Worm (Caenorhabditis elegans) whole organism, L1 larva: ENCODE results near the gene D1044.7.

Experiments
- F16B12.6 ChIP-seq: fragments of 150-350 bp; optimal IDR thresholded peaks from 2 replicates; lab custom pipeline; 2014; ENCODE audit warnings: missing biosample characterization, missing genetic modification characterization
- Y116A8C.19 ChIP-seq: sonication (generic microtip); optimal IDR thresholded peaks from 2 replicates; lab custom pipeline; 2016; ENCODE audit warnings: missing compliant biosample characterization, missing genetic modification characterization, borderline replicate concordance
- aha-1 ChIP-seq: fragments of 150-350 bp; optimal IDR thresholded peaks from 2 replicates; lab custom pipeline; 2014; ENCODE audit warnings: missing biosample characterization, missing genetic modification characterization
- alr-1 ChIP-seq: fragments of 200-800 bp; sonication (Bioruptor generic); optimal IDR thresholded peaks from 2 replicates; lab custom pipeline; 2018; ENCODE audit warnings: borderline replicate concordance, mild to moderate bottlenecking, missing genetic modification characterization, missing compliant biosample characterization
- ama-1 ChIP-seq: fragments of 150-350 bp; optimal IDR thresholded peaks from 2 replicates; lab custom pipeline; 2014
- ceh-8 ChIP-seq: fragments of 200-800 bp; sonication (Bioruptor generic); optimal IDR thresholded peaks from 2 replicates; lab custom pipeline; 2018; ENCODE audit warnings: mild to moderate bottlenecking, missing genetic modification characterization, moderate library complexity, missing compliant biosample characterization
- dsc-1 ChIP-seq: sonication (generic microtip); optimal IDR thresholded peaks from 2 replicates; lab custom pipeline; 2016; ENCODE audit warnings: mild to moderate bottlenecking, missing genetic modification characterization, missing compliant biosample characterization
- efl-1 ChIP-seq, 4 experiments: fragments of 150-350 bp; optimal IDR thresholded peaks in 3 of 4; peaks in 1 of 4; 1 replicate in 1 of 4; 2 replicates in 3 of 4; lab custom pipeline; 2014; ENCODE audit warnings: missing biosample characterization in 2 of 4, missing genetic modification characterization in 2 of 4, missing genetic modification reagents in 2 of 4
- efl-3 ChIP-seq: fragments of 200-800 bp; sonication (Bioruptor generic); optimal IDR thresholded peaks from 2 replicates; lab custom pipeline; 2018; ENCODE audit warnings: mild to moderate bottlenecking, missing genetic modification characterization, missing compliant biosample characterization
- egl-13 ChIP-seq: sonication (generic microtip); optimal IDR thresholded peaks from 2 replicates; lab custom pipeline; 2016; ENCODE audit warnings: missing genotype, missing genetic modification reagents, missing genetic modification characterization, missing compliant biosample characterization
- egl-27 ChIP-seq, 2 experiments: fragments of 150-350 bp in 1 of 2; sonication (generic microtip); optimal IDR thresholded peaks; 3 replicates each; lab custom pipeline; 2017 to 2018; ENCODE audit warnings: missing biosample characterization in 2 of 2, missing genetic modification characterization in 2 of 2, missing genetic modification reagents in 2 of 2
- elt-2 ChIP-seq: sonication (generic microtip); optimal IDR thresholded peaks from 2 replicates; lab custom pipeline; 2016; ENCODE audit warnings: missing genetic modification characterization, mild to moderate bottlenecking, inconsistent platforms, missing compliant biosample characterization, missing genetic modification reagents
- fkh-8 ChIP-seq: sonication (generic microtip); optimal IDR thresholded peaks from 2 replicates; lab custom pipeline; 2016; ENCODE audit warnings: mild to moderate bottlenecking, missing genetic modification characterization, missing compliant biosample characterization
- grh-1 ChIP-seq: fragments of 200-800 bp; sonication (Bioruptor generic); IDR thresholded peaks from 2 replicates; pipeline ENCODE4 v1.3.6; 2022; ENCODE audit warnings: missing genetic modification reagents, missing genetic modification characterization, missing compliant biosample characterization
- hpl-2 ChIP-seq: fragments of 150-350 bp; optimal IDR thresholded peaks from 2 replicates; lab custom pipeline; 2014; ENCODE audit warnings: missing biosample characterization, missing genetic modification reagents, missing genetic modification characterization
- irx-1 ChIP-seq: sonication (generic microtip); optimal IDR thresholded peaks from 2 replicates; lab custom pipeline; 2016; ENCODE audit warnings: missing genetic modification characterization, missing compliant biosample characterization
- lin-15B ChIP-seq: fragments of 150-350 bp; sonication (generic microtip); optimal IDR thresholded peaks from 3 replicates; lab custom pipeline; 2014; ENCODE audit warnings: missing biosample characterization, missing genetic modification characterization
- lin-35 ChIP-seq, 2 experiments: fragments of 150-350 bp; optimal IDR thresholded peaks; 2 replicates each; lab custom pipeline; 2014; ENCODE audit warnings: missing biosample characterization in 2 of 2, missing genetic modification characterization in 2 of 2, missing genetic modification reagents in 2 of 2
- mef-2 ChIP-seq: fragments of 150-350 bp; optimal IDR thresholded peaks from 2 replicates; lab custom pipeline; 2014; ENCODE audit warnings: missing biosample characterization, missing genetic modification characterization
- nhr-12 ChIP-seq: sonication (generic microtip); optimal IDR thresholded peaks from 2 replicates; lab custom pipeline; 2017; ENCODE audit warnings: missing biosample characterization, missing genetic modification characterization
- nhr-19 ChIP-seq: fragments of 200-800 bp; sonication (Bioruptor generic); conservative IDR thresholded peaks from 2 replicates; pipeline ENCODE4 v1.3.6; 2022; ENCODE audit warnings: missing genetic modification characterization, missing compliant biosample characterization
- nhr-20 ChIP-seq: sonication (generic microtip); optimal IDR thresholded peaks from 2 replicates; lab custom pipeline; 2016; ENCODE audit warnings: mild to moderate bottlenecking, missing genetic modification characterization, missing compliant biosample characterization
- nhr-47 ChIP-seq: sonication (generic microtip); optimal IDR thresholded peaks from 2 replicates; lab custom pipeline; 2016; ENCODE audit warnings: mild to moderate bottlenecking, missing genetic modification characterization, moderate library complexity, missing compliant biosample characterization
- nhr-71 ChIP-seq: sonication (generic microtip); optimal IDR thresholded peaks from 2 replicates; lab custom pipeline; 2016; ENCODE audit warnings: mild to moderate bottlenecking, missing genetic modification characterization, moderate library complexity, missing compliant biosample characterization
- nhr-76 ChIP-seq: sonication (generic microtip); optimal IDR thresholded peaks from 2 replicates; lab custom pipeline; 2017; ENCODE audit warnings: missing biosample characterization, missing genetic modification characterization
- nhr-84 ChIP-seq: sonication (generic microtip); optimal IDR thresholded peaks from 2 replicates; lab custom pipeline; 2017; ENCODE audit warnings: missing biosample characterization, missing genetic modification characterization
- nhr-85 ChIP-seq: sonication (generic microtip); peaks from one replicate; lab custom pipeline; 2016; ENCODE audit warnings: missing genetic modification characterization, inconsistent platforms, missing compliant biosample characterization
- nhr-90 ChIP-seq: sonication (generic microtip); optimal IDR thresholded peaks from 2 replicates; lab custom pipeline; 2016; ENCODE audit warnings: mild to moderate bottlenecking, missing genetic modification characterization, missing compliant biosample characterization; ENCODE audit not compliant: poor library complexity
- pax-3 ChIP-seq: fragments of 200-800 bp; sonication (Bioruptor generic); optimal IDR thresholded peaks from 2 replicates; lab custom pipeline; 2018; ENCODE audit warnings: mild to moderate bottlenecking, missing genetic modification characterization, moderate library complexity, missing compliant biosample characterization
- rnt-1 ChIP-seq: sonication (generic microtip); optimal IDR thresholded peaks from 2 replicates; lab custom pipeline; 2016; ENCODE audit warnings: mild to moderate bottlenecking, missing genetic modification characterization, moderate library complexity, missing compliant biosample characterization
- skn-1 ChIP-seq: fragments of 150-350 bp; optimal IDR thresholded peaks from 2 replicates; lab custom pipeline; 2014; ENCODE audit warnings: missing biosample characterization, missing genetic modification characterization
- snpc-4 ChIP-seq: fragments of 150-350 bp; optimal IDR thresholded peaks from 2 replicates; lab custom pipeline; 2014; ENCODE audit warnings: missing biosample characterization, missing genetic modification characterization
- snu-23 ChIP-seq: sonication (generic microtip); optimal IDR thresholded peaks from 2 replicates; lab custom pipeline; 2016; ENCODE audit warnings: missing genetic modification characterization, missing compliant biosample characterization
- sox-4 ChIP-seq: sonication (generic microtip); optimal IDR thresholded peaks from 2 replicates; lab custom pipeline; 2016; ENCODE audit warnings: missing genetic modification characterization, missing compliant biosample characterization
- swsn-7 ChIP-seq: sonication (generic microtip); optimal IDR thresholded peaks from 2 replicates; lab custom pipeline; 2016; ENCODE audit warnings: missing genetic modification characterization, missing compliant biosample characterization
- tbx-2 ChIP-seq: sonication (generic microtip); optimal IDR thresholded peaks from 2 replicates; lab custom pipeline; 2016; ENCODE audit warnings: missing genetic modification characterization, missing compliant biosample characterization
- tlp-1 ChIP-seq: fragments of 150-350 bp; optimal IDR thresholded peaks from 2 replicates; lab custom pipeline; 2014; ENCODE audit warnings: missing biosample characterization, missing genetic modification characterization
- unc-30 ChIP-seq: sonication (generic microtip); optimal IDR thresholded peaks from 2 replicates; lab custom pipeline; 2017; ENCODE audit warnings: missing biosample characterization, missing genetic modification characterization
- unc-86 ChIP-seq: sonication (generic microtip); optimal IDR thresholded peaks from 2 replicates; lab custom pipeline; 2016; ENCODE audit warnings: missing genetic modification characterization, missing compliant biosample characterization
- vab-15 ChIP-seq: sonication (generic microtip); optimal IDR thresholded peaks from 2 replicates; lab custom pipeline; 2017; ENCODE audit warnings: missing genotype, mild to moderate bottlenecking, missing genetic modification characterization, missing compliant biosample characterization
- xbp-1 ChIP-seq: sonication (generic microtip); optimal IDR thresholded peaks from 2 replicates; lab custom pipeline; 2016; ENCODE audit warnings: missing genetic modification characterization, missing compliant biosample characterization
- ztf-11 ChIP-seq, 2 experiments: sonication (generic microtip); optimal IDR thresholded peaks; 2 replicates each; lab custom pipeline; 2016 to 2017; ENCODE audit warnings: missing genetic modification characterization in 2 of 2, missing biosample characterization in 1 of 2, missing compliant biosample characterization in 1 of 2
- ztf-4 ChIP-seq: fragments of 150-350 bp; optimal IDR thresholded peaks from 2 replicates; lab custom pipeline; 2014; ENCODE audit warnings: missing biosample characterization, missing genetic modification characterization

D1044.7 gene

DNA sequence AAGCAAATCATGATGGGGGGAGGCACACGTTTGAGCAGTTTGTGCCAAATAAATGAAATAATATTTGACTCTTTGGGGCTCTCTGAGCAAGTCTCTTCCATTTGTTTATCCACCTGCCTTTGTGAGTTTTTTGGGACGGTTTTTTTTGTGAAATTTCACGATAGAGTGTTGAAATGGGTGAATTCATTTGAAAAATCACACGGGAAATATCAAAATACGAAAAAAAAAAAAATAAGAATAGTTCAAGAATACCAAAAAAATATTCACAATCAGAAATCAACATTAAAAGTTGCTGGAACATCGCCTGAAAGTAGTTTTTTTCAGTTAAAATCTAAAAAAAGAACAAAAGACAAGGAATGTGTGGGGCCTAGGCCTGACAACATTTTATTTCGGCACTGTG, 3.9 kb upstream of the D1044.7 start, which contains the start of gene pqn-25:
pqn-25 (minus strand) TSS at position 101 of the 400 bp plus-strand sequence.
- TF ChIP-seq dsc-1 (no peak), ceh-8 (GFP tag; lab: Kevin White, UChicago) (no peak), irx-1 (tag; lab: Kevin White, UChicago) (no peak), alr-1 (no peak), nhr-20 (tag; lab: Kevin White, UChicago) (no peak), ztf-11 (tag; optimal IDR thresholded peaks at IDR 0.05; lab: Kevin White, UChicago) (no peak), nhr-71 (tag; lab: Kevin White, UChicago) (no peak), hpl-2 (GFP tag; lab: Kevin White, UChicago) (no peak), unc-86 (tag; lab: Kevin White, UChicago) (no peak), egl-27 (tag; optimal IDR thresholded peaks at IDR 0.05; lab: Kevin White, UChicago) (no peak), nhr-76 (tag; lab: Kevin White, UChicago) (no peak), F16B12.6 (no peak), xbp-1 (tag; lab: Kevin White, UChicago) (no peak), egl-13 (tag; lab: Kevin White, UChicago) (no peak), skn-1 (no peak), unc-30 (tag; lab: Kevin White, UChicago) (no peak), pax-3 (tag; lab: Kevin White, UChicago) (no peak)

DNA sequence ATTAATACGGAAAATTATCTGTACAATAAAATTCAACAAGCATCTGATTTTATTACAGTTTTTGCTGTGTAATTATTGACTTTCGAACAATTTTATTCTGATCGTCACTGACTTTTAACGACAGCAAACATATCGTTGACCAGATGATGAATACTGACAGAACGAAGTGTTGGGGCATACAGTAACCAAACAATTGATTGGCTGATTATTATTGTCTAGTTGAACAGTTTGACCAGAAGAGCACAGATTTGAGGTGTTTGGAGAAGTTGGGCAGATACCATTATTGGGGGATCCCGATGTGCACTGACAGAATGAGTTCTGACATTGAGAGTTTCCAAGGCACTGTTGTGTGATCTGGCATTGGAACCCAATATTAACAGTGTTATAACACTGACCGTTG, 1.6 kb downstream of the D1044.7 start:
- TF ChIP-seq efl-1 (optimal IDR thresholded peaks at IDR 0.05; lab: Kevin White, UChicago) (no peak), efl-1 (GFP tag; optimal IDR thresholded peaks at IDR 0.05 in 1 of 2; lab: Kevin White, UChicago) (peak in 1 of 2 experiments; percentile 92), dsc-1 (no peak)

DNA sequence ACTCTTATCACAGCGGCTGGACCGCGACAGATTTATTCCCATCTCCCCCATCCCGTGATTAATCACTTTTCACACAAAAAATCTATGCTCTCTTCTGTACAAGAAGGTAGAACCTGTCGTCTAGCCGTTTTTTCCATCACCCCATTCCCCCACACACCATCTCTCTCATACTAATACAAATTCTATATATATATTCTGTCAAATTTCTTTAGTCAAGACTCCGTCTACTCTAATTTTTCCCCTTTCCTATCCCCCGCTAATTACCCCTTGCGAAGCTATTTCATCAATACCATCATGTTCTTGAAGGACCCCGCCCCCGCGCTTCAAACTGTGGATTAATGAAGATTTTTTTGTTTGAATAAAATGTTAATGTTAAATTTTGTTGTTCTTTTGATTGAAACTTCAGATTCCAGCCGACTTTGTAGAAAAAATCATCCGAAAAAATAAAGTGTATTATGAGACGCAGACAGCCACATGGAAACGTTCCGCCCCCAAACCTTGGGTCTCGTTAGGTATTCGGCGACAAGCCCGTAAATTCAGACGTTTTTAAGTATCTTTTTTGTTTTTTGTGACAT, 2.5 kb downstream of the D1044.7 start:
- TF ChIP-seq nhr-90 (tag; lab: Kevin White, UChicago) (peak; percentile 54), nhr-85 (tag; lab: Kevin White, UChicago) (peak; percentile 82), F16B12.6 (no peak), nhr-19 (peak; percentile 33), snu-23 (GFP tag; lab: Kevin White, UChicago) (peak; percentile 52), nhr-84 (no peak), swsn-7 (peak; percentile 14), tbx-2 (tag; lab: Kevin White, UChicago) (no peak), ama-1 (lab: Kevin White, UChicago) (peak; percentile 97), dsc-1 (no peak), rnt-1 (tag; lab: Kevin White, UChicago) (no peak), efl-3 (no peak), ztf-4 (tag; lab: Kevin White, UChicago) (peak; percentile 33), efl-1 (optimal IDR thresholded peaks at IDR 0.05; lab: Kevin White, UChicago) (peak in 1 of 2 experiments; percentile 21), efl-1 (GFP tag; optimal IDR thresholded peaks at IDR 0.05 in 1 of 2; lab: Kevin White, UChicago) (peak in 1 of 2 experiments; percentile 92), sox-4 (tag; lab: Kevin White, UChicago) (peak; percentile 9), grh-1 (GFP tag; lab: Robert Waterston, UW) (peak; percentile 55), nhr-20 (tag; lab: Kevin White, UChicago) (peak; percentile 26), nhr-47 (tag; lab: Kevin White, UChicago) (peak; percentile 55), tlp-1 (tag; lab: Kevin White, UChicago) (no peak), fkh-8 (tag; lab: Kevin White, UChicago) (peak; percentile 40), nhr-71 (tag; lab: Kevin White, UChicago) (peak; percentile 51), snpc-4 (tag; lab: Kevin White, UChicago) (no peak), mef-2 (tag; lab: Kevin White, UChicago) (no peak), Y116A8C.19 (no peak), aha-1 (tag; lab: Kevin White, UChicago) (no peak), nhr-12 (tag; lab: Kevin White, UChicago) (no peak), lin-35 (GFP tag; optimal IDR thresholded peaks at IDR 0.05; lab: Kevin White, UChicago) (peak in 1 of 2 experiments; percentile 21), vab-15 (tag; lab: Kevin White, UChicago) (no peak), elt-2 (tag; lab: Kevin White, UChicago) (peak; percentile 61), unc-86 (tag; lab: Kevin White, UChicago) (no peak), lin-15B (tag; lab: Kevin White, UChicago) (no peak), egl-13 (tag; lab: Kevin White, UChicago) (no peak)
